Fruit fly (Drosophila melanogaster) whole organism, wandering third instar larva: ENCODE measurements around the gene Trax.

ENCODE experiments used
- Hr83 ChIP-seq: fragments of 200-300 bp; sonication (Bioruptor generic); optimal IDR thresholded peaks from 2 replicates; lab custom pipeline; 2016; ENCODE audit warnings: missing biosample characterization, mild to moderate bottlenecking, missing genetic modification characterization, moderate library complexity; ENCODE audit not compliant: poor library complexity, severe bottlenecking
- Jra ChIP-seq: sonication (Bioruptor generic); optimal IDR thresholded peaks from 2 replicates; lab custom pipeline; 2016; ENCODE audit warnings: missing biosample characterization, missing genetic modification characterization
- Vsx2 ChIP-seq: fragments of 200-300, 225-300 bp; sonication (Bioruptor generic); optimal IDR thresholded peaks from 2 replicates; lab custom pipeline; 2018; ENCODE audit warnings: missing biosample characterization, missing genetic modification characterization; ENCODE audit not compliant: partially characterized antibody

Gene Trax

dm6 chr3R:15410689-15411587 lies 49.4 kb downstream of the Trax start:
- TF ChIP-seq Jra (GFP tag; lab: Kevin White, UChicago) = peak; percentile 30
- no peak for TF ChIP-seq Vsx2 (GFP tag; lab: Kevin White, UChicago)
- TF ChIP-seq Hr83 (GFP tag; lab: Kevin White, UChicago) = no peak
